Fruit fly (Drosophila melanogaster) whole organism, prepupa: ENCODE results near the gene CG13599.

Experiments used
- CG11762 ChIP-seq: fragments of 200-800 bp; sonication (Bioruptor generic); optimal IDR thresholded peaks from 3 replicates; lab custom pipeline; 2016; ENCODE audit warnings: missing biosample characterization, missing genetic modification characterization; ENCODE audit not compliant: insufficient read depth
- CG32006 ChIP-seq: fragments of 200-800 bp; sonication (Bioruptor generic); optimal IDR thresholded peaks from 3 replicates; lab custom pipeline; 2017; ENCODE audit warnings: missing biosample characterization, mild to moderate bottlenecking, missing genetic modification characterization
- CG6808 ChIP-seq: fragments of 200-800 bp; sonication (Bioruptor generic); optimal IDR thresholded peaks from 3 replicates; lab custom pipeline; 2017; ENCODE audit warnings: missing biosample characterization, missing genetic modification characterization, mild to moderate bottlenecking, moderate library complexity, missing genetic modification reagents
- CG7368 ChIP-seq: fragments of 200-800 bp; sonication (Bioruptor generic); optimal IDR thresholded peaks from 3 replicates; lab custom pipeline; 2016; ENCODE audit warnings: missing biosample characterization, missing genetic modification characterization
- CG8119 ChIP-seq: fragments of 200-800 bp; sonication (Bioruptor generic); IDR thresholded peaks from 3 replicates; pipeline ENCODE4 v1.3.6; 2022; ENCODE audit warnings: missing biosample characterization, missing genetic modification characterization
- CG8632 ChIP-seq: fragments of 200-800 bp; sonication (Bioruptor generic); optimal IDR thresholded peaks from 3 replicates; lab custom pipeline; 2016; ENCODE audit warnings: missing biosample characterization, missing genetic modification characterization
- Eip93F ChIP-seq: fragments of 200-800 bp; sonication (Bioruptor generic); optimal IDR thresholded peaks from 2 replicates; lab custom pipeline; 2016; ENCODE audit warnings: missing biosample characterization, mild to moderate bottlenecking, missing genetic modification characterization
- OdsH ChIP-seq: fragments of 200-800 bp; sonication (Bioruptor generic); optimal IDR thresholded peaks from 3 replicates; lab custom pipeline; 2016; ENCODE audit warnings: missing biosample characterization, missing genetic modification characterization
- Sox102F ChIP-seq: fragments of 200-800 bp; sonication (Bioruptor generic); optimal IDR thresholded peaks from 2 replicates; lab custom pipeline; 2016; ENCODE audit warnings: missing biosample characterization, mild to moderate bottlenecking, missing genetic modification characterization
- acj6 ChIP-seq: fragments of 200-800 bp; sonication (Bioruptor generic); optimal IDR thresholded peaks from 3 replicates; lab custom pipeline; 2016; ENCODE audit warnings: missing biosample characterization, missing genetic modification characterization
- cyc ChIP-seq: fragments of 200-800 bp; sonication (Bioruptor generic); optimal IDR thresholded peaks from 3 replicates; lab custom pipeline; 2016; ENCODE audit warnings: missing biosample characterization, missing genetic modification characterization
- esn ChIP-seq: fragments of 200-800 bp; sonication (Bioruptor generic); optimal IDR thresholded peaks from 2 replicates; lab custom pipeline; 2016; ENCODE audit warnings: missing biosample characterization, mild to moderate bottlenecking, missing genetic modification characterization, moderate library complexity
- fd85E ChIP-seq: fragments of 200-800 bp; sonication (Bioruptor generic); optimal IDR thresholded peaks from 3 replicates; lab custom pipeline; 2016; ENCODE audit warnings: missing biosample characterization, missing genetic modification characterization

- TF ChIP-seq CG32006 (no peak), Sox102F (GFP tag; lab: Kevin White, UChicago) (no peak), CG8119 (no peak), cyc (GFP tag; lab: Kevin White, UChicago) (no peak), CG8632 (GFP tag; lab: Kevin White, UChicago) (no peak), CG7368 (GFP tag; lab: Kevin White, UChicago) (no peak), OdsH (GFP tag; lab: Kevin White, UChicago) (no peak), Eip93F (GFP tag; lab: Kevin White, UChicago) (no peak), acj6 (GFP tag; lab: Kevin White, UChicago) (no peak), CG11762 (GFP tag; lab: Kevin White, UChicago) (no peak), CG6808 (GFP tag; lab: Kevin White, UChicago) (no peak), fd85E (GFP tag; lab: Kevin White, UChicago) (no peak), esn (GFP tag; lab: Kevin White, UChicago) (no peak)
Measured at dm6 chr3R:23971764-23972163, 40.3 kb downstream of the CG13599 start.
